Worm (Caenorhabditis elegans) whole organism, L3 larva: Measurements from ENCODE around the gene wht-3.

Experiments used
- ZK546.5 ChIP-seq: sonication (generic microtip); optimal IDR thresholded peaks from 2 replicates; lab custom pipeline; 2017; ENCODE audit warnings: missing biosample characterization, missing genetic modification characterization
- aly-2 ChIP-seq: fragments of 150-350 bp; optimal IDR thresholded peaks from 2 replicates; lab custom pipeline; 2014; ENCODE audit warnings: missing biosample characterization, missing genetic modification characterization
- ama-1 ChIP-seq: fragments of 150-350 bp; optimal IDR thresholded peaks from 2 replicates; lab custom pipeline; 2018
- ceh-16 ChIP-seq: sonication (generic microtip); optimal IDR thresholded peaks from 2 replicates; lab custom pipeline; 2017; ENCODE audit warnings: missing biosample characterization, missing genetic modification characterization
- ceh-28 ChIP-seq: fragments of 150-350 bp; optimal IDR thresholded peaks from 2 replicates; lab custom pipeline; 2014; ENCODE audit warnings: missing biosample characterization, missing genetic modification reagents, missing genetic modification characterization
- ceh-82 ChIP-seq: fragments of 150-350 bp; optimal IDR thresholded peaks from 2 replicates; lab custom pipeline; 2014; ENCODE audit warnings: missing biosample characterization, missing genetic modification characterization
- ceh-9 ChIP-seq: sonication (generic microtip); optimal IDR thresholded peaks from 2 replicates; lab custom pipeline; 2018; ENCODE audit warnings: missing biosample characterization, missing genetic modification characterization
- elt-1 ChIP-seq: fragments of 150-350 bp; optimal IDR thresholded peaks from 2 replicates; lab custom pipeline; 2014; ENCODE audit warnings: missing biosample characterization, missing genetic modification characterization
- elt-2 ChIP-seq: sonication (generic microtip); optimal IDR thresholded peaks from 2 replicates; lab custom pipeline; 2016; ENCODE audit warnings: missing genetic modification reagents, mild to moderate bottlenecking, missing genetic modification characterization, missing compliant biosample characterization
- elt-3 ChIP-seq, 3 experiments: fragments of 150-350 bp in 1 of 3; sonication (generic microtip) in 2 of 3; optimal IDR thresholded peaks; 2 replicates in 2 of 3; 4 replicates in 1 of 3; lab custom pipeline; 2014 to 2017; ENCODE audit warnings: missing biosample characterization in 3 of 3, missing genetic modification characterization in 3 of 3
- eor-1 ChIP-seq, 2 experiments: fragments of 150-350 bp; optimal IDR thresholded peaks; 2 replicates each; lab custom pipeline; 2014 to 2018; ENCODE audit warnings: missing biosample characterization in 2 of 2, missing genetic modification characterization in 2 of 2
- fos-1 ChIP-seq: fragments of 150-350 bp; optimal IDR thresholded peaks from 2 replicates; lab custom pipeline; 2014; ENCODE audit warnings: missing biosample characterization, missing genetic modification characterization
- hmg-11 ChIP-seq: sonication (generic microtip); optimal IDR thresholded peaks from 2 replicates; lab custom pipeline; 2016; ENCODE audit warnings: missing genetic modification characterization, missing compliant biosample characterization
- jun-1 ChIP-seq: fragments of 150-350 bp; optimal IDR thresholded peaks from 2 replicates; lab custom pipeline; 2014; ENCODE audit warnings: missing biosample characterization, missing genetic modification reagents, missing genetic modification characterization
- lin-15B ChIP-seq: fragments of 150-350 bp; optimal IDR thresholded peaks from 2 replicates; lab custom pipeline; 2014; ENCODE audit warnings: missing biosample characterization, missing genetic modification characterization
- lsy-12 ChIP-seq: sonication (generic microtip); optimal IDR thresholded peaks from 2 replicates; lab custom pipeline; 2016; ENCODE audit warnings: mild to moderate bottlenecking, missing genetic modification characterization, missing compliant biosample characterization
- mdl-1 ChIP-seq: fragments of 150-350 bp; optimal IDR thresholded peaks from 2 replicates; lab custom pipeline; 2014; ENCODE audit warnings: missing biosample characterization, missing genetic modification characterization
- mml-1 ChIP-seq: fragments of 150-350 bp; sonication (generic microtip); optimal IDR thresholded peaks from 3 replicates; lab custom pipeline; 2014; ENCODE audit warnings: missing biosample characterization, missing genetic modification characterization
- nfya-1 ChIP-seq: sonication (generic microtip); optimal IDR thresholded peaks from 2 replicates; lab custom pipeline; 2017; ENCODE audit warnings: missing genetic modification characterization, mild to moderate bottlenecking, missing compliant biosample characterization, antibody characterized with exemption, moderate library complexity; ENCODE audit not compliant: insufficient read depth
- nhr-11 ChIP-seq: fragments of 150-350 bp; optimal IDR thresholded peaks from 2 replicates; lab custom pipeline; 2014; ENCODE audit warnings: missing biosample characterization, missing genetic modification characterization
- nhr-12 ChIP-seq: fragments of 150-350 bp; optimal IDR thresholded peaks from 2 replicates; lab custom pipeline; 2014; ENCODE audit warnings: missing biosample characterization, missing genetic modification characterization
- nhr-23 ChIP-seq: fragments of 150-350 bp; optimal IDR thresholded peaks from 2 replicates; lab custom pipeline; 2014; ENCODE audit warnings: missing biosample characterization, missing genetic modification reagents, missing genetic modification characterization
- nhr-25 ChIP-seq: sonication (generic microtip); optimal IDR thresholded peaks from 2 replicates; lab custom pipeline; 2017; ENCODE audit warnings: missing biosample characterization, missing genetic modification characterization
- nhr-28 ChIP-seq: fragments of 150-350 bp; optimal IDR thresholded peaks from 2 replicates; lab custom pipeline; 2014; ENCODE audit warnings: missing biosample characterization, missing genetic modification characterization
- nhr-43 ChIP-seq: sonication (generic microtip); optimal IDR thresholded peaks from 2 replicates; lab custom pipeline; 2016; ENCODE audit warnings: mild to moderate bottlenecking, missing genetic modification characterization, missing compliant biosample characterization; ENCODE audit not compliant: poor library complexity, severe bottlenecking
- nhr-67 ChIP-seq: fragments of 150-350 bp; optimal IDR thresholded peaks from 2 replicates; lab custom pipeline; 2014; ENCODE audit warnings: missing biosample characterization, missing genetic modification characterization
- nhr-76 ChIP-seq: fragments of 150-350 bp; sonication (generic microtip); optimal IDR thresholded peaks from 5 replicates; lab custom pipeline; 2014; ENCODE audit warnings: missing biosample characterization, missing genetic modification characterization
- pqm-1 ChIP-seq: fragments of 150-350 bp; optimal IDR thresholded peaks from 2 replicates; lab custom pipeline; 2017; ENCODE audit warnings: missing biosample characterization, missing genetic modification characterization, inconsistent platforms
- sea-2 ChIP-seq: fragments of 150-350 bp; sonication (generic microtip); optimal IDR thresholded peaks from 4 replicates; lab custom pipeline; 2014; ENCODE audit warnings: missing biosample characterization, missing genetic modification reagents, missing genetic modification characterization
- tbx-2 ChIP-seq: sonication (generic microtip); optimal IDR thresholded peaks from 2 replicates; lab custom pipeline; 2016; ENCODE audit warnings: mild to moderate bottlenecking, missing genetic modification characterization, missing compliant biosample characterization
- unc-62 ChIP-seq: fragments of 150-350 bp; sonication (generic microtip); optimal IDR thresholded peaks from 4 replicates; lab custom pipeline; 2014; ENCODE audit warnings: missing biosample characterization, missing genetic modification reagents, missing genetic modification characterization
- ztf-11 ChIP-seq: fragments of 150-350 bp; optimal IDR thresholded peaks from 2 replicates; lab custom pipeline; 2014; ENCODE audit warnings: missing biosample characterization, missing genetic modification characterization
- ztf-4 ChIP-seq: fragments of 150-350 bp; optimal IDR thresholded peaks from 2 replicates; lab custom pipeline; 2014; ENCODE audit warnings: missing biosample characterization, missing genetic modification characterization

The wht-3 gene

ce11 chrIII:4102039-4102438, 49.4 kb downstream of the wht-3 start:
- no peak for TF ChIP-seq elt-2 (tag; lab: Kevin White, UChicago)
- TF ChIP-seq elt-1 (tag; lab: Kevin White, UChicago), result peak; percentile 95
- TF ChIP-seq, all 47 proteins: peak for 1

- TF ChIP-seq jun-1 (tag; lab: Kevin White, UChicago), result no peak
- TF ChIP-seq pqm-1 (tag; lab: Kevin White, UChicago), result no peak
- TF ChIP-seq hmg-11 (tag; lab: Kevin White, UChicago), result no peak
- no peak for TF ChIP-seq tbx-2 (tag; lab: Kevin White, UChicago)
- no peak for TF ChIP-seq nhr-11
- no peak for TF ChIP-seq ama-1 (lab: Kevin White, UChicago)
- no peak for TF ChIP-seq eor-1 (tag; optimal IDR thresholded peaks at IDR 0.05; lab: Kevin White, UChicago)
- no peak for TF ChIP-seq nhr-12
- TF ChIP-seq sea-2 (GFP tag; lab: Kevin White, UChicago), result no peak
- TF ChIP-seq ZK546.5 (tag; lab: Kevin White, UChicago), result no peak
- no peak for TF ChIP-seq mml-1 (tag; lab: Kevin White, UChicago)
- TF ChIP-seq ztf-4 (tag; lab: Kevin White, UChicago), result no peak
- TF ChIP-seq ceh-9 (tag; lab: Kevin White, UChicago), result no peak
- no peak for TF ChIP-seq unc-62 (GFP tag; lab: Kevin White, UChicago)
- TF ChIP-seq fos-1 (tag; lab: Kevin White, UChicago), result no peak
- TF ChIP-seq nhr-28 (tag; lab: Kevin White, UChicago), result no peak
- no peak for TF ChIP-seq ztf-11 (tag; lab: Kevin White, UChicago)
These were observed 50.4 kb downstream of the wht-3 start for ce11 chrIII:4101016-4101415.

ce11 chrIII:4099884-4100596, 51.4 kb downstream of the wht-3 start:
- TF ChIP-seq unc-62 (GFP tag; lab: Kevin White, UChicago) (peak; percentile 27), fos-1 (tag; lab: Kevin White, UChicago) (no peak), ZK546.5 (tag; lab: Kevin White, UChicago) (no peak), ceh-16 (tag; lab: Kevin White, UChicago) (no peak), lin-15B (tag; lab: Kevin White, UChicago) (peak; percentile 29), ceh-28 (tag; lab: Kevin White, UChicago) (peak; percentile 33), nhr-25 (tag; lab: Kevin White, UChicago) (peak; percentile 91), pqm-1 (tag; lab: Kevin White, UChicago) (no peak), lsy-12 (peak; percentile 34), nhr-28 (tag; lab: Kevin White, UChicago) (no peak), hmg-11 (tag; lab: Kevin White, UChicago) (no peak), nfya-1 (tag; lab: Kevin White, UChicago) (peak; percentile 38), nhr-43 (tag; lab: Kevin White, UChicago) (peak; percentile 79), elt-3 (tag; optimal IDR thresholded peaks at IDR 0.05; lab: Kevin White, UChicago) (peak in 2 of 3 experiments; percentile 8 to 14), nhr-23 (tag; lab: Kevin White, UChicago) (peak; percentile 95)
- TF ChIP-seq, all 47 proteins: peak for 9

ce11 chrIII:4098751-4099150, 52.6 kb downstream of the wht-3 start:
- no peak for TF ChIP-seq nhr-76 (tag; lab: Kevin White, UChicago)
- TF ChIP-seq ceh-82, result no peak
- TF ChIP-seq aly-2 (tag; lab: Kevin White, UChicago), result no peak
- TF ChIP-seq ama-1 (lab: Kevin White, UChicago), result no peak
- no peak for TF ChIP-seq mml-1 (tag; lab: Kevin White, UChicago)
- peak; percentile 24 for TF ChIP-seq nhr-23 (tag; lab: Kevin White, UChicago)
- peak; percentile 66 for TF ChIP-seq nhr-25 (tag; lab: Kevin White, UChicago)
- no peak for TF ChIP-seq mdl-1 (tag; lab: Kevin White, UChicago)
- no peak for TF ChIP-seq elt-3 (tag; optimal IDR thresholded peaks at IDR 0.05; lab: Kevin White, UChicago)
- no peak for TF ChIP-seq unc-62 (GFP tag; lab: Kevin White, UChicago)
- no peak for TF ChIP-seq nhr-67 (tag; lab: Kevin White, UChicago)
- TF ChIP-seq nhr-28 (tag; lab: Kevin White, UChicago), result no peak
